Worm (Caenorhabditis elegans): ENCODE data around the gene T28C12.1.

DNA sequence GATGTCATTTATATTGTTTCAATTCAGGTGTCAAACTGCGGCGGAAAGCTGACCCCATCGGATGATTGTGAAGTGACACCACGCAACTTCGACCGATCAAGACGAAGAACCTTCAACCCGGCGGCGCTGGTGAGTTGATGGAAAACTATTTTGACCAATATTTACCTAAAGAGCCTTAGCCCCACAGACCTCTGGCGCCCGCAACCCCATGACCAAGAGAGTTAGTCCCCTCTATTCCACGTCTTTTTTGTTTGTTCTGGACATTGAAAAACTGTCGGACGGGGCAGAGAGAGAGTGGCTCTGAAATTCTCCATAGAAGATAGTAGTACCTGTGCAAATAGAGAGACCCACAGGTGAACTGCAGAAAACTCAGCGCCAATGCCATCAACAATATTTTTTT, 27.0 kb downstream of the T28C12.1 start:
- no peak for TF ChIP-seq W03F9.2 (tag; optimal IDR thresholded peaks at IDR 0.05)
- TF ChIP-seq him-1 (tag; optimal IDR thresholded peaks at IDR 0.05) = no peak
- no peak for TF ChIP-seq dao-5 (tag; optimal IDR thresholded peaks at IDR 0.05)

Data from whole organism, L4/young adult.